Worm (Caenorhabditis elegans) whole organism, L4 larva: ENCODE data around the gene sdz-38.

ENCODE experiments used
- D1046.2 ChIP-seq: fragments of 200-800 bp; sonication (Bioruptor generic); IDR thresholded peaks from 2 replicates; pipeline ENCODE4 v1.3.6; 2022; ENCODE audit warnings: missing genetic modification characterization, missing compliant biosample characterization
- F44E2.7 ChIP-seq: fragments of 200-800 bp; sonication (Bioruptor generic); IDR thresholded peaks from 2 replicates; pipeline ENCODE4 v2.1.2; 2022; ENCODE audit warnings: missing genetic modification characterization, missing compliant biosample characterization
- T20F7.1 ChIP-seq: fragments of 200-800 bp; sonication (Bioruptor generic); optimal IDR thresholded peaks from 2 replicates; lab custom pipeline; 2018; ENCODE audit warnings: mild to moderate bottlenecking, missing genetic modification characterization, missing compliant biosample characterization
- T26A8.4 ChIP-seq: fragments of 200-800 bp; sonication (Bioruptor generic); IDR thresholded peaks from 2 replicates; pipeline ENCODE4 v1.3.6; 2022; ENCODE audit warnings: missing genetic modification characterization, missing compliant biosample characterization
- Y48G9A.11 ChIP-seq: fragments of 200-800 bp; sonication (Bioruptor generic); IDR thresholded peaks from 2 replicates; pipeline ENCODE4 v1.3.6; 2022; ENCODE audit warnings: missing genetic modification reagents, missing genetic modification characterization, missing compliant biosample characterization
- Y75B8A.6 ChIP-seq: fragments of 200-800 bp; sonication (Bioruptor generic); IDR thresholded peaks from 2 replicates; pipeline ENCODE4 v1.3.6; 2022; ENCODE audit warnings: missing genetic modification reagents, missing genetic modification characterization, missing compliant biosample characterization
- ZK337.2 ChIP-seq: fragments of 200-800 bp; sonication (Bioruptor generic); IDR thresholded peaks from 2 replicates; pipeline ENCODE4 v1.3.6; 2022; ENCODE audit warnings: missing genetic modification reagents, missing genetic modification characterization, missing compliant biosample characterization
- aly-2 ChIP-seq: sonication (generic microtip); optimal IDR thresholded peaks from 2 replicates; lab custom pipeline; 2018; ENCODE audit warnings: missing biosample characterization, missing genetic modification characterization
- arid-1 ChIP-seq: fragments of 200-800 bp; sonication (Bioruptor generic); conservative IDR thresholded peaks from 2 replicates; pipeline ENCODE4 v1.3.6; 2022; ENCODE audit warnings: missing genetic modification reagents, missing genetic modification characterization, missing compliant biosample characterization
- ceh-28 ChIP-seq: fragments of 150-350 bp; optimal IDR thresholded peaks from 2 replicates; lab custom pipeline; 2014; ENCODE audit warnings: missing biosample characterization, missing genetic modification reagents, missing genetic modification characterization
- ceh-62 ChIP-seq: sonication (generic microtip); optimal IDR thresholded peaks from 2 replicates; lab custom pipeline; 2017; ENCODE audit warnings: missing biosample characterization, missing genetic modification characterization
- ces-1 ChIP-seq: fragments of 150-350 bp; sonication (generic microtip); optimal IDR thresholded peaks from 4 replicates; lab custom pipeline; 2014; ENCODE audit warnings: missing biosample characterization, missing genetic modification reagents, missing genetic modification characterization
- cey-2 ChIP-seq: sonication (generic microtip); optimal IDR thresholded peaks from 3 replicates; lab custom pipeline; 2017; ENCODE audit warnings: missing genetic modification characterization, mild to moderate bottlenecking, missing compliant biosample characterization, antibody characterized with exemption, borderline replicate concordance; ENCODE audit not compliant: insufficient read depth
- ctbp-1 ChIP-seq: fragments of 200-800 bp; sonication (Bioruptor generic); IDR thresholded peaks from 2 replicates; pipeline ENCODE4 v1.3.6; 2022; ENCODE audit warnings: missing genetic modification reagents, missing genetic modification characterization, missing compliant biosample characterization
- daf-16 ChIP-seq, 3 experiments: sonication (generic microtip); optimal IDR thresholded peaks; 2 replicates each; lab custom pipeline; 2016 to 2017; ENCODE audit warnings: missing genetic modification characterization in 3 of 3, missing genetic modification reagents in 3 of 3, mild to moderate bottlenecking in 2 of 3, missing compliant biosample characterization in 2 of 3, missing biosample characterization in 1 of 3, moderate library complexity in 1 of 3
- duxl-1 ChIP-seq: sonication (generic microtip); optimal IDR thresholded peaks from 2 replicates; lab custom pipeline; 2016; ENCODE audit warnings: mild to moderate bottlenecking, missing genetic modification characterization, moderate library complexity, missing compliant biosample characterization; ENCODE audit not compliant: poor library complexity
- dve-1 ChIP-seq: sonication (generic microtip); optimal IDR thresholded peaks from 2 replicates; lab custom pipeline; 2017; ENCODE audit warnings: antibody characterized with exemption, mild to moderate bottlenecking, missing genetic modification characterization, missing compliant biosample characterization; ENCODE audit not compliant: insufficient read depth
- egl-43 ChIP-seq: fragments of 200-800 bp; sonication (Bioruptor generic); IDR thresholded peaks from 2 replicates; pipeline ENCODE4 v1.3.6; 2022; ENCODE audit warnings: missing genetic modification reagents, missing genetic modification characterization, missing compliant biosample characterization
- fos-1 ChIP-seq: fragments of 150-350 bp; optimal IDR thresholded peaks from 2 replicates; lab custom pipeline; 2014; ENCODE audit warnings: missing biosample characterization, missing genetic modification characterization
- hmg-1.1 ChIP-seq: fragments of 200-800 bp; sonication (Bioruptor generic); IDR thresholded peaks from 2 replicates; pipeline ENCODE4 v1.3.6; 2022; ENCODE audit warnings: missing genetic modification reagents, missing genetic modification characterization, missing compliant biosample characterization
- jun-1 ChIP-seq: fragments of 150-350 bp; optimal IDR thresholded peaks from 2 replicates; lab custom pipeline; 2014; ENCODE audit warnings: missing biosample characterization, missing genetic modification reagents, missing genetic modification characterization
- lin-15B ChIP-seq: fragments of 150-350 bp; sonication (generic microtip); optimal IDR thresholded peaks from 3 replicates; lab custom pipeline; 2014; ENCODE audit warnings: missing biosample characterization, missing genetic modification characterization
- lin-38 ChIP-seq: fragments of 200-800 bp; sonication (Bioruptor generic); IDR thresholded peaks from 2 replicates; pipeline ENCODE4 v1.3.6; 2022; ENCODE audit warnings: missing genetic modification reagents, missing genetic modification characterization, missing compliant biosample characterization
- lir-3 ChIP-seq: sonication (generic microtip); optimal IDR thresholded peaks from 2 replicates; lab custom pipeline; 2016; ENCODE audit warnings: mild to moderate bottlenecking, missing genetic modification characterization, missing compliant biosample characterization
- madf-9 ChIP-seq: fragments of 200-800 bp; sonication (Bioruptor generic); conservative IDR thresholded peaks from 2 replicates; pipeline ENCODE4 v1.3.6; 2022; ENCODE audit warnings: missing genetic modification reagents, missing genetic modification characterization, missing compliant biosample characterization
- mdl-1 ChIP-seq, 2 experiments: fragments of 150-350 bp in 1 of 2; sonication (generic microtip) in 1 of 2; optimal IDR thresholded peaks; 2 replicates each; lab custom pipeline; 2014 to 2017; ENCODE audit warnings: missing biosample characterization in 2 of 2, missing genetic modification characterization in 2 of 2
- mdt-29 ChIP-seq: fragments of 200-800 bp; sonication (Bioruptor generic); IDR thresholded peaks from 2 replicates; pipeline ENCODE4 v1.3.6; 2022; ENCODE audit warnings: missing genetic modification reagents, missing genetic modification characterization, missing compliant biosample characterization
- mes-2 ChIP-seq: sonication (generic microtip); optimal IDR thresholded peaks from 2 replicates; lab custom pipeline; 2016; ENCODE audit warnings: missing genotype, mild to moderate bottlenecking, missing genetic modification characterization, missing compliant biosample characterization; ENCODE audit not compliant: poor library complexity, severe bottlenecking
- nhr-10 ChIP-seq: fragments of 150-350 bp; optimal IDR thresholded peaks from 2 replicates; lab custom pipeline; 2014; ENCODE audit warnings: missing biosample characterization, missing genetic modification characterization
- nhr-111 ChIP-seq: fragments of 200-800 bp; sonication (Bioruptor generic); optimal IDR thresholded peaks from 2 replicates; lab custom pipeline; 2018; ENCODE audit warnings: mild to moderate bottlenecking, missing genetic modification characterization, missing compliant biosample characterization
- nhr-48 ChIP-seq: sonication (generic microtip); optimal IDR thresholded peaks from 2 replicates; lab custom pipeline; 2016; ENCODE audit warnings: mild to moderate bottlenecking, missing genetic modification characterization, missing compliant biosample characterization
- nhr-76 ChIP-seq: fragments of 150-350 bp; optimal IDR thresholded peaks from 2 replicates; lab custom pipeline; 2014; ENCODE audit warnings: missing biosample characterization, missing genetic modification characterization
- pqm-1 ChIP-seq: sonication (generic microtip); optimal IDR thresholded peaks from 2 replicates; lab custom pipeline; 2017; ENCODE audit warnings: missing biosample characterization, missing genetic modification characterization
- saeg-2 ChIP-seq: fragments of 200-800 bp; sonication (Bioruptor generic); IDR thresholded peaks from 2 replicates; pipeline ENCODE4 v1.3.6; 2022; ENCODE audit warnings: missing genetic modification reagents, missing genetic modification characterization, missing compliant biosample characterization
- sdz-12 ChIP-seq: fragments of 200-800 bp; sonication (Bioruptor generic); optimal IDR thresholded peaks from 2 replicates; lab custom pipeline; 2018; ENCODE audit warnings: mild to moderate bottlenecking, missing genetic modification characterization, missing compliant biosample characterization
- unc-130 ChIP-seq: sonication (generic microtip); optimal IDR thresholded peaks from 2 replicates; lab custom pipeline; 2016; ENCODE audit warnings: missing genetic modification reagents, missing genetic modification characterization, missing compliant biosample characterization
- unc-39 ChIP-seq: sonication (generic microtip); optimal IDR thresholded peaks from 2 replicates; lab custom pipeline; 2017; ENCODE audit warnings: missing biosample characterization, missing genetic modification characterization
- zip-11 ChIP-seq: fragments of 200-800 bp; sonication (Bioruptor generic); IDR thresholded peaks from 2 replicates; pipeline ENCODE4 v1.3.6; 2022; ENCODE audit warnings: missing genetic modification characterization, missing compliant biosample characterization

The sdz-38 gene

ce11 chrII:9940430-9940829 lies 41.2 kb downstream of the sdz-38 start, which contains the start of gene ufd-3 (continued):
- TF ChIP-seq lir-3 (tag; lab: Kevin White, UChicago) (no peak), madf-9 (GFP tag; lab: Robert Waterston, UW) (peak; percentile 61; the same call in 1 of the 2 replicates), D1046.2 (no peak), pqm-1 (tag; lab: Kevin White, UChicago) (no peak), F44E2.7 (GFP tag; lab: Robert Waterston, UW) (no peak), nhr-48 (tag; lab: Kevin White, UChicago) (peak; percentile 20), jun-1 (tag; lab: Kevin White, UChicago) (no peak), egl-43 (no peak), zip-11 (GFP tag; lab: Robert Waterston, UW) (no peak), ZK337.2 (GFP tag; lab: Robert Waterston, UW) (peak; percentile 77; the same call in 1 of the 2 replicates), mes-2 (tag; lab: Kevin White, UChicago) (peak; percentile 99), nhr-10 (no peak), hmg-1.1 (no peak), unc-39 (tag; lab: Kevin White, UChicago) (no peak), ceh-62 (tag; lab: Kevin White, UChicago) (no peak), arid-1 (GFP tag; lab: Robert Waterston, UW) (0 out of 2 replicates have a peak, but pooled peaks have one; percentile 15), ces-1 (GFP tag; lab: Kevin White, UChicago) (no peak), fos-1 (tag; lab: Kevin White, UChicago) (no peak), cey-2 (tag; lab: Kevin White, UChicago) (no peak), mdl-1 (tag; optimal IDR thresholded peaks at IDR 0.05; lab: Kevin White, UChicago) (peak in 1 of 2 experiments; percentile 24), saeg-2 (GFP tag; lab: Robert Waterston, UW) (no peak), ctbp-1 (0 out of 2 replicates have a peak, but pooled peaks have one; percentile 31), lin-15B (tag; lab: Kevin White, UChicago) (peak; percentile 5), nhr-76 (tag; lab: Kevin White, UChicago) (no peak), dve-1 (tag; lab: Kevin White, UChicago) (peak; percentile 70), duxl-1 (tag; lab: Kevin White, UChicago) (peak; percentile 6), ceh-28 (tag; lab: Kevin White, UChicago) (no peak), sdz-12 (GFP tag; lab: Kevin White, UChicago) (no peak), daf-16 (GFP tag; optimal IDR thresholded peaks at IDR 0.05; lab: Kevin White, UChicago) (peak in 1 of 2 experiments; percentile 31), daf-16 (tag; optimal IDR thresholded peaks at IDR 0.05; lab: Kevin White, UChicago) (peak; percentile 15), aly-2 (tag; lab: Kevin White, UChicago) (no peak), T26A8.4 (GFP tag; lab: Robert Waterston, UW) (0 out of 2 replicates have a peak, but pooled peaks have one; percentile 57), Y75B8A.6 (no peak), mdt-29 (GFP tag; lab: Robert Waterston, UW) (no peak), T20F7.1 (GFP tag; lab: Kevin White, UChicago) (peak; percentile 97), nhr-111 (GFP tag; lab: Kevin White, UChicago) (no peak)

ce11 chrII:9938877-9939276 lies 42.8 kb downstream of the sdz-38 start, which contains the start of the genes C05C10.7 and C05C10.5:
Gene C05C10.7 (minus strand): TSS chrII:9938971.
Gene C05C10.5 (plus strand): TSS chrII:9939040.
- TF ChIP-seq sdz-12 (GFP tag; lab: Kevin White, UChicago), result no peak
- TF ChIP-seq Y48G9A.11, result peak; percentile 76
- TF ChIP-seq lin-38 (GFP tag; lab: Robert Waterston, UW), result peak; percentile 57
- peak; percentile 66 for TF ChIP-seq unc-130 (GFP tag; lab: Kevin White, UChicago)
- TF ChIP-seq mes-2 (tag; lab: Kevin White, UChicago), result no peak
